Fruit fly (Drosophila melanogaster) whole organism, prepupa: ENCODE measurements around the gene yellow-c.

Experiments used
- CG11762 ChIP-seq: fragments of 200-800 bp; sonication (Bioruptor generic); optimal IDR thresholded peaks from 3 replicates; lab custom pipeline; 2016; ENCODE audit warnings: missing biosample characterization, missing genetic modification characterization; ENCODE audit not compliant: insufficient read depth
- CG11902 ChIP-seq: fragments of 200-800 bp; sonication (Bioruptor generic); optimal IDR thresholded peaks from 3 replicates; lab custom pipeline; 2016; ENCODE audit warnings: missing biosample characterization, missing genetic modification characterization
- CG4318 ChIP-seq: fragments of 200-800 bp; sonication (Bioruptor generic); optimal IDR thresholded peaks from 3 replicates; lab custom pipeline; 2017; ENCODE audit warnings: missing biosample characterization, mild to moderate bottlenecking, missing genetic modification characterization
- CG6854 ChIP-seq: fragments of 200-800 bp; sonication (Bioruptor generic); optimal IDR thresholded peaks from 2 replicates; lab custom pipeline; 2017; ENCODE audit warnings: missing biosample characterization, mild to moderate bottlenecking, missing genetic modification characterization
- CG8119 ChIP-seq: fragments of 200-800 bp; sonication (Bioruptor generic); IDR thresholded peaks from 3 replicates; pipeline ENCODE4 v1.3.6; 2022; ENCODE audit warnings: missing biosample characterization, missing genetic modification characterization
- CG9139 ChIP-seq: fragments of 200-800 bp; sonication (Bioruptor generic); optimal IDR thresholded peaks from 3 replicates; lab custom pipeline; 2017; ENCODE audit warnings: missing biosample characterization, mild to moderate bottlenecking, missing genetic modification characterization
- Eip75B ChIP-seq: fragments of 200-800 bp; sonication (Bioruptor generic); optimal IDR thresholded peaks from 3 replicates; lab custom pipeline; 2016; ENCODE audit warnings: missing biosample characterization, missing genetic modification characterization
- Eip78C ChIP-seq: fragments of 200-800 bp; sonication (Bioruptor generic); peaks from one replicate; lab custom pipeline; 2016; ENCODE audit warnings: missing biosample characterization, missing genetic modification characterization
- Ets96B ChIP-seq: fragments of 200-800 bp; optimal IDR thresholded peaks from 2 replicates; lab custom pipeline; 2019; ENCODE audit warnings: missing biosample characterization, mild to moderate bottlenecking, missing genetic modification characterization, moderate library complexity
- Smox ChIP-seq: fragments of 200-800 bp; sonication (Bioruptor generic); optimal IDR thresholded peaks from 3 replicates; lab custom pipeline; 2016; ENCODE audit warnings: missing biosample characterization, missing genetic modification characterization
- Sox14 ChIP-seq: fragments of 200-800 bp; sonication (Bioruptor generic); optimal IDR thresholded peaks from 3 replicates; lab custom pipeline; 2016; ENCODE audit warnings: missing biosample characterization, missing genetic modification characterization
- achi ChIP-seq: fragments of 200-800 bp; sonication (Bioruptor generic); optimal IDR thresholded peaks from 3 replicates; lab custom pipeline; 2016; ENCODE audit warnings: missing biosample characterization, missing genetic modification characterization
- acj6 ChIP-seq: fragments of 200-800 bp; sonication (Bioruptor generic); optimal IDR thresholded peaks from 3 replicates; lab custom pipeline; 2016; ENCODE audit warnings: missing biosample characterization, missing genetic modification characterization
- cyc ChIP-seq: fragments of 200-800 bp; sonication (Bioruptor generic); optimal IDR thresholded peaks from 3 replicates; lab custom pipeline; 2016; ENCODE audit warnings: missing biosample characterization, missing genetic modification characterization
- fkh ChIP-seq: fragments of 200-800 bp; sonication (Bioruptor generic); optimal IDR thresholded peaks from 3 replicates; lab custom pipeline; 2017; ENCODE audit warnings: missing biosample characterization, mild to moderate bottlenecking, missing genetic modification characterization, moderate library complexity
- salr ChIP-seq, 2 experiments: fragments of 200-800 bp; sonication (Bioruptor generic); optimal IDR thresholded peaks; 3 replicates each; lab custom pipeline; 2016 to 2018; ENCODE audit warnings: missing biosample characterization in 2 of 2, missing genetic modification characterization in 2 of 2, mild to moderate bottlenecking in 1 of 2
- ss ChIP-seq, 2 experiments: fragments of 200-800 bp; sonication (Bioruptor generic); optimal IDR thresholded peaks; 2 replicates in 1 of 2; 3 replicates in 1 of 2; lab custom pipeline; 2017 to 2018; ENCODE audit warnings: mild to moderate bottlenecking in 2 of 2, missing biosample characterization in 2 of 2, missing genetic modification characterization in 2 of 2, moderate library complexity in 1 of 2
- svp ChIP-seq: fragments of 200-800 bp; sonication (Bioruptor generic); peaks from one replicate; lab custom pipeline; 2016; ENCODE audit warnings: missing biosample characterization, missing genetic modification characterization
- topi ChIP-seq: fragments of 200-800 bp; sonication (Bioruptor generic); optimal IDR thresholded peaks from 3 replicates; lab custom pipeline; 2016; ENCODE audit warnings: missing biosample characterization, missing genetic modification characterization
- vri ChIP-seq: fragments of 200-800 bp; sonication (Bioruptor generic); optimal IDR thresholded peaks from 3 replicates; lab custom pipeline; 2016; ENCODE audit warnings: missing biosample characterization, mild to moderate bottlenecking, missing genetic modification characterization

yellow-c gene

dm6 chr2L:15065663-15066062 is 30.5 kb downstream of the yellow-c start:
- TF ChIP-seq acj6, result no peak
- TF ChIP-seq Eip78C (GFP tag; lab: Kevin White, UChicago), result peak; percentile 36

- TF ChIP-seq Eip78C (GFP tag; lab: Kevin White, UChicago) (peak; percentile 24), CG11762 (GFP tag; lab: Kevin White, UChicago) (no peak), topi (no peak), salr (GFP tag; optimal IDR thresholded peaks at IDR 0.05; lab: Kevin White, UChicago) (no peak), Ets96B (tag; lab: Kevin White, UChicago) (no peak), CG4318 (GFP tag; lab: Kevin White, UChicago) (no peak)
These were observed 30.9 kb downstream of the yellow-c start for dm6 chr2L:15066141-15066540.

DNA sequence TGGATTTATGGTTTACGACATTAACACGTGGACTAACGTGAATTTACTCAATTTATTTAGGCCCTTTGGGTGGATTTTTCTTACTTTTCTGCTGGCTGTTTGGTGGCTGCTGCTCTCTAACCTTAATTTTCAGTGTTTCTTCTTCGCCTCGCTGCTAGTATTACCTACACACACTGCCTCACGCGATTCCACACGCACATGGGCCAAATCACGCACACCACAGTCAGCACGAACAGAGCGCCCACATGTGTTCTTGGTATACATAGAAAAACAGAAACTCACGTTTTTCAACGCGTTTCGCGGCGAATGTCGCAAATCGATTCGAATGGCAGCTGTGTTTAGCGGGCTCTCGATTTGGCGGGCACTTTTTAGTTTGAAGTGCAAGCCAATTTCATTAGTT is 32.6 kb downstream of the yellow-c start:
- peak; percentile 74 for TF ChIP-seq fkh (GFP tag; lab: Kevin White, UChicago)
- no peak for TF ChIP-seq CG11902
- no peak for TF ChIP-seq cyc (GFP tag; lab: Kevin White, UChicago)
- peak; percentile 20 for TF ChIP-seq Eip75B (GFP tag; lab: Kevin White, UChicago)
- peak; percentile 64 for TF ChIP-seq vri
- TF ChIP-seq Sox14 (GFP tag; lab: Kevin White, UChicago), result peak; percentile 48
- TF ChIP-seq Eip78C (GFP tag; lab: Kevin White, UChicago), result peak; percentile 48
- TF ChIP-seq svp, result peak; percentile 93
- peak in 1 of 2 experiments; percentile 83 for TF ChIP-seq ss (GFP tag; optimal IDR thresholded peaks at IDR 0.05; lab: Kevin White, UChicago)
- TF ChIP-seq, all 60 proteins: peak for 7

DNA sequence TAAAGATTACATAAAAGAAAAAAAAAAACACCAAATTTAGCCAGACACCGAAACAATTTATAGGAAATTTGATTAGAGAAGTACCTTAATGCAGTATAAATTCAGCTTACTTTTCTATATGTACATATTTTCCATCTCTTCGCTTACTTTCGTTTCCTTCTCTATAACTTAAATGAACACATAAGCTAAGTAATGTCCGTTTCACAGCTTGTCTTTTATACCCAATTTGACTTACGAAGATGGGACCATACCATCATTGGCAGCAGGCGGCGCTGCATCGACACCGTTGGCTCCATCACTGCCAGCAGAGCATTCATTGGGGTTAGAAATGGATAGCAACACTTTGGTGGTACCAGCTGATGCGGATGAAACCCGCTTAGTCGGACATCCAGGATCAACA is 35.0 kb downstream of the yellow-c start, which contains the start of gene vig:
vig (minus strand) TSS at position 101 of the 400 bp plus-strand sequence.
- no peak for TF ChIP-seq CG6854 (GFP tag; lab: Kevin White, UChicago)
- no peak for TF ChIP-seq CG8119 (GFP tag; lab: Robert Waterston, UW)
- TF ChIP-seq CG9139 (GFP tag; lab: Kevin White, UChicago), result no peak
- TF ChIP-seq vri, result no peak

DNA sequence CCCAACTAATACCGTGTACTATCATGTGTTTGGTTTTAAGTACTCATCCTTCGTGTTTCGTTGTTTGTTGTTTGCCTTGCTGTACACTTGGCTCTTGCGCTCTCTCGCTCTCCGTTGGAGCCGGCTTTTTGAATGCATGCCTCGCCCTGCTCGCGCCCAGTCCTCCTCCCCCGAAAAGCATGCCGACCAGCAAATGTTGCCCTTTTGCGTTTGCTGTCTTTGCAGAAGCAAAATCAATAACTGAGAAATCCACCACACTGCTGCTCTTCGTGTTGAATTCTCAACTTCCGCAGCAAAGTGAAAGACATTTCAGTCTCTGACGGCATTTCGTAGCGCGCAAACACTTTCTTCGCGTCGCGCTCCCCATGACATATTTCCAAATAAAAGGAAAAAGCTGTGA is 39.3 kb downstream of the yellow-c start, which contains the start of gene wwk:
wwk (plus strand) TSS at position 312 of the 400 bp plus-strand sequence.
- no peak for TF ChIP-seq Smox
- peak; percentile 18 for TF ChIP-seq svp
- no peak for TF ChIP-seq achi (GFP tag; lab: Kevin White, UChicago)
- no peak for TF ChIP-seq salr (GFP tag; optimal IDR thresholded peaks at IDR 0.05; lab: Kevin White, UChicago)
